Worm (Caenorhabditis elegans): Measurements from ENCODE around the gene F37C12.10.
A peak's percentile ranks its signal among the peaks of the same experiment; 100 is the strongest.

Gene F37C12.10

ce11 chrIII:7179538-7180301 is 8.5 kb downstream of the F37C12.10 start, which contains the start of the genes rps-14 and rpl-36 (continued):
- TF ChIP-seq set-16 (GFP tag; IDR thresholded peaks at IDR 0.05) (no peak), egl-27 (tag; optimal IDR thresholded peaks at IDR 0.05) (no peak), hmg-1.1 (GFP tag; IDR thresholded peaks at IDR 0.05) (peak; percentile 62; the same call in 1 of the 2 replicates), nhr-76 (tag; optimal IDR thresholded peaks at IDR 0.05) (no peak), nhr-237 (tag; optimal IDR thresholded peaks at IDR 0.05) (no peak), ces-1 (GFP tag; optimal IDR thresholded peaks at IDR 0.05) (peak; percentile 12), rbr-2 (tag; optimal IDR thresholded peaks at IDR 0.05) (peak; percentile 81), lir-3 (tag; optimal IDR thresholded peaks at IDR 0.05) (no peak), pha-4 (GFP tag; IDR thresholded peaks at IDR 0.05) (peak; percentile 35; the same call in 1 of the 2 replicates), pha-4 (tag; optimal IDR thresholded peaks at IDR 0.05) (peak; percentile 92), hlh-11 (tag; optimal IDR thresholded peaks at IDR 0.05) (peak; percentile 80), pqm-1 (tag; optimal IDR thresholded peaks at IDR 0.05) (no peak), ZK337.2 (GFP tag; IDR thresholded peaks at IDR 0.05) (no peak), mxl-3 (GFP tag; optimal IDR thresholded peaks at IDR 0.05) (no peak), hif-1 (tag; optimal IDR thresholded peaks at IDR 0.05) (peak in 1 of 2 experiments; percentile 64), nhr-11 (tag; optimal IDR thresholded peaks at IDR 0.05) (peak; percentile 81), dmd-9 (GFP tag; IDR thresholded peaks at IDR 0.05) (no peak), Y48G9A.11 (GFP tag; IDR thresholded peaks at IDR 0.05) (no peak), ctbp-1 (GFP tag; IDR thresholded peaks at IDR 0.05) (no peak), mes-2 (tag; optimal IDR thresholded peaks at IDR 0.05; ENCODE audit: poor library complexity, severe bottlenecking) (peak; percentile 92), lim-7 (GFP tag; IDR thresholded peaks at IDR 0.05) (no peak), F37D6.2 (tag; optimal IDR thresholded peaks at IDR 0.05) (peak; percentile 57), zfp-3 (GFP tag; conservative IDR thresholded peaks at IDR 0.05) (peak; percentile 84), gei-8 (GFP tag; optimal IDR thresholded peaks at IDR 0.05) (no peak), nhr-102 (tag; optimal IDR thresholded peaks at IDR 0.05) (peak; percentile 75), ceh-28 (tag; optimal IDR thresholded peaks at IDR 0.05) (no peak), ceh-82 (tag; optimal IDR thresholded peaks at IDR 0.05) (no peak), nhr-77 (tag; optimal IDR thresholded peaks at IDR 0.05) (peak; percentile 94), unc-130 (GFP tag; optimal IDR thresholded peaks at IDR 0.05) (no peak), dpl-1 (GFP tag; optimal IDR thresholded peaks at IDR 0.05) (peak; percentile 89), saeg-2 (GFP tag; IDR thresholded peaks at IDR 0.05) (no peak), dve-1 (tag; optimal IDR thresholded peaks at IDR 0.05; ENCODE audit: insufficient read depth) (peak; percentile 95), unc-39 (tag; optimal IDR thresholded peaks at IDR 0.05) (no peak), zfp-2 (tag; optimal IDR thresholded peaks at IDR 0.05) (peak; percentile 95), dmd-6 (GFP tag; IDR thresholded peaks at IDR 0.05) (peak; percentile 71), ceh-32 (tag; optimal IDR thresholded peaks at IDR 0.05; ENCODE audit: poor library complexity) (no peak), zag-1 (tag; optimal IDR thresholded peaks at IDR 0.05) (no peak), skn-1 (tag; optimal IDR thresholded peaks at IDR 0.05) (no peak), F26F4.8 (GFP tag; conservative IDR thresholded peaks at IDR 0.05) (no peak), cey-2 (tag; optimal IDR thresholded peaks at IDR 0.05; ENCODE audit: borderline replicate concordance, insufficient read depth) (no peak), spr-1 (tag; optimal IDR thresholded peaks at IDR 0.05) (peak; percentile 65), daf-12 (tag; optimal IDR thresholded peaks at IDR 0.05) (no peak), hlh-30 (tag; optimal IDR thresholded peaks at IDR 0.05; ENCODE audit: insufficient read depth) (peak; percentile 77), aha-1 (tag) (peak; percentile 98), php-3 (GFP tag; IDR thresholded peaks at IDR 0.05) (no peak), lin-29 (GFP tag; IDR thresholded peaks at IDR 0.05) (peak; percentile 12; the same call in 1 of the 2 replicates), T26A8.4 (GFP tag; IDR thresholded peaks at IDR 0.05) (peak; percentile 59; the same call in 1 of the 2 replicates), Y5F2A.4 (GFP tag; optimal IDR thresholded peaks at IDR 0.05) (no peak), ceh-62 (tag; optimal IDR thresholded peaks at IDR 0.05) (no peak), spr-3 (GFP tag; optimal IDR thresholded peaks at IDR 0.05) (peak; percentile 16)
